Fruit fly (Drosophila melanogaster) whole organism, wandering third instar larva: ENCODE data around the gene MED7.

Experiments used
- dmrt93B ChIP-seq: fragments of 200-800 bp; sonication (Bioruptor generic); optimal IDR thresholded peaks from 2 replicates; lab custom pipeline; 2018; ENCODE audit warnings: missing biosample characterization, mild to moderate bottlenecking, missing genetic modification characterization
- dsf ChIP-seq: sonication (Bioruptor generic); optimal IDR thresholded peaks from 2 replicates; lab custom pipeline; 2016; ENCODE audit warnings: missing biosample characterization, missing genetic modification characterization, borderline replicate concordance
- h ChIP-seq: fragments of 200-800 bp; sonication (Bioruptor generic); optimal IDR thresholded peaks from 3 replicates; lab custom pipeline; 2016; ENCODE audit warnings: missing biosample characterization, mild to moderate bottlenecking, missing genetic modification characterization
- sv ChIP-seq: fragments of 200-800 bp; sonication (Bioruptor generic); optimal IDR thresholded peaks from 3 replicates; lab custom pipeline; 2016; ENCODE audit warnings: missing biosample characterization, missing genetic modification characterization

dm6 chr3R:10784058-10784499 lies 23.2 kb upstream of the MED7 start, which contains the start of the genes mRpL37 and Rbp1:
- peak; percentile 86 for TF ChIP-seq h (GFP tag; lab: Kevin White, UChicago)
- TF ChIP-seq dsf (GFP tag; lab: Kevin White, UChicago): peak; percentile 24
- peak; percentile 55 for TF ChIP-seq sv
- peak; percentile 82 for TF ChIP-seq dmrt93B
